Worm (Caenorhabditis elegans) whole organism, L1 larva: ENCODE measurements around the gene emre-1.

Source experiments
- F16B12.6 ChIP-seq: fragments of 150-350 bp; optimal IDR thresholded peaks from 2 replicates; lab custom pipeline; 2014; ENCODE audit warnings: missing biosample characterization, missing genetic modification characterization
- Y116A8C.19 ChIP-seq: sonication (generic microtip); optimal IDR thresholded peaks from 2 replicates; lab custom pipeline; 2016; ENCODE audit warnings: missing compliant biosample characterization, missing genetic modification characterization, borderline replicate concordance
- aly-2 ChIP-seq: fragments of 150-350 bp; optimal IDR thresholded peaks from 2 replicates; lab custom pipeline; 2014; ENCODE audit warnings: missing biosample characterization, missing genetic modification characterization
- blmp-1 ChIP-seq: fragments of 150-350 bp; optimal IDR thresholded peaks from 2 replicates; lab custom pipeline; 2014; ENCODE audit warnings: missing biosample characterization, missing genetic modification characterization
- ceh-8 ChIP-seq: fragments of 200-800 bp; sonication (Bioruptor generic); optimal IDR thresholded peaks from 2 replicates; lab custom pipeline; 2018; ENCODE audit warnings: mild to moderate bottlenecking, missing genetic modification characterization, moderate library complexity, missing compliant biosample characterization
- ceh-90 ChIP-seq: sonication (generic microtip); optimal IDR thresholded peaks from 2 replicates; lab custom pipeline; 2016; ENCODE audit warnings: missing genetic modification characterization, missing compliant biosample characterization
- ces-1 ChIP-seq: fragments of 150-350 bp; optimal IDR thresholded peaks from 2 replicates; lab custom pipeline; 2014; ENCODE audit warnings: missing biosample characterization, missing genetic modification reagents, missing genetic modification characterization
- dpl-1 ChIP-seq, 3 experiments: fragments of 150-350 bp in 2 of 3; sonication (generic microtip) in 1 of 3; optimal IDR thresholded peaks; 2 replicates each; lab custom pipeline; 2014 to 2017; ENCODE audit warnings: missing biosample characterization in 3 of 3, missing genetic modification characterization in 3 of 3, missing genetic modification reagents in 3 of 3
- efl-3 ChIP-seq: fragments of 200-800 bp; sonication (Bioruptor generic); optimal IDR thresholded peaks from 2 replicates; lab custom pipeline; 2018; ENCODE audit warnings: mild to moderate bottlenecking, missing genetic modification characterization, missing compliant biosample characterization
- egl-13 ChIP-seq: sonication (generic microtip); optimal IDR thresholded peaks from 2 replicates; lab custom pipeline; 2016; ENCODE audit warnings: missing genotype, missing genetic modification reagents, missing genetic modification characterization, missing compliant biosample characterization
- egl-27 ChIP-seq, 2 experiments: fragments of 150-350 bp in 1 of 2; sonication (generic microtip); optimal IDR thresholded peaks; 3 replicates each; lab custom pipeline; 2017 to 2018; ENCODE audit warnings: missing biosample characterization in 2 of 2, missing genetic modification characterization in 2 of 2, missing genetic modification reagents in 2 of 2
- elt-2 ChIP-seq: sonication (generic microtip); optimal IDR thresholded peaks from 2 replicates; lab custom pipeline; 2016; ENCODE audit warnings: missing genetic modification characterization, mild to moderate bottlenecking, inconsistent platforms, missing compliant biosample characterization, missing genetic modification reagents
- elt-3 ChIP-seq, 6 experiments: fragments of 150-350 bp in 1 of 6; sonication (generic microtip); optimal IDR thresholded peaks; 2 replicates each; lab custom pipeline; 2017 to 2018; ENCODE audit warnings: missing biosample characterization in 6 of 6, missing genetic modification characterization in 6 of 6, inconsistent platforms in 1 of 6
- ets-5 ChIP-seq: fragments of 200-800 bp; sonication (Bioruptor generic); IDR thresholded peaks from 2 replicates; pipeline ENCODE4 v1.3.6; 2022; ENCODE audit warnings: missing genetic modification characterization, missing compliant biosample characterization
- fkh-10 ChIP-seq: sonication (generic microtip); optimal IDR thresholded peaks from 2 replicates; lab custom pipeline; 2017; ENCODE audit warnings: missing biosample characterization, missing genetic modification reagents, missing genetic modification characterization
- fos-1 ChIP-seq: fragments of 150-350 bp; optimal IDR thresholded peaks from 2 replicates; lab custom pipeline; 2014; ENCODE audit warnings: missing biosample characterization, missing genetic modification characterization
- grh-1 ChIP-seq: fragments of 200-800 bp; sonication (Bioruptor generic); IDR thresholded peaks from 2 replicates; pipeline ENCODE4 v1.3.6; 2022; ENCODE audit warnings: missing genetic modification reagents, missing genetic modification characterization, missing compliant biosample characterization
- irx-1 ChIP-seq: sonication (generic microtip); optimal IDR thresholded peaks from 2 replicates; lab custom pipeline; 2016; ENCODE audit warnings: missing genetic modification characterization, missing compliant biosample characterization
- lin-13 ChIP-seq: fragments of 150-350 bp; optimal IDR thresholded peaks from 2 replicates; lab custom pipeline; 2014; ENCODE audit warnings: missing biosample characterization, missing genetic modification reagents, missing genetic modification characterization
- lin-14 ChIP-seq: fragments of 200-800 bp; sonication (Bioruptor generic); optimal IDR thresholded peaks from 2 replicates; lab custom pipeline; 2018; ENCODE audit warnings: mild to moderate bottlenecking, missing genetic modification characterization, moderate library complexity, missing compliant biosample characterization
- lin-35 ChIP-seq, 2 experiments: fragments of 150-350 bp; optimal IDR thresholded peaks; 2 replicates each; lab custom pipeline; 2014; ENCODE audit warnings: missing biosample characterization in 2 of 2, missing genetic modification characterization in 2 of 2, missing genetic modification reagents in 2 of 2
- mef-2 ChIP-seq: fragments of 150-350 bp; optimal IDR thresholded peaks from 2 replicates; lab custom pipeline; 2014; ENCODE audit warnings: missing biosample characterization, missing genetic modification characterization
- mep-1 ChIP-seq: fragments of 150-350 bp; optimal IDR thresholded peaks from 2 replicates; lab custom pipeline; 2014; ENCODE audit warnings: missing biosample characterization, missing genetic modification characterization
- nhr-12 ChIP-seq: sonication (generic microtip); optimal IDR thresholded peaks from 2 replicates; lab custom pipeline; 2017; ENCODE audit warnings: missing biosample characterization, missing genetic modification characterization
- nhr-19 ChIP-seq: fragments of 200-800 bp; sonication (Bioruptor generic); conservative IDR thresholded peaks from 2 replicates; pipeline ENCODE4 v1.3.6; 2022; ENCODE audit warnings: missing genetic modification characterization, missing compliant biosample characterization
- nhr-20 ChIP-seq: sonication (generic microtip); optimal IDR thresholded peaks from 2 replicates; lab custom pipeline; 2016; ENCODE audit warnings: mild to moderate bottlenecking, missing genetic modification characterization, missing compliant biosample characterization
- nhr-237 ChIP-seq: fragments of 150-350 bp; optimal IDR thresholded peaks from 2 replicates; lab custom pipeline; 2014; ENCODE audit warnings: missing biosample characterization, missing genetic modification characterization
- nhr-47 ChIP-seq: sonication (generic microtip); optimal IDR thresholded peaks from 2 replicates; lab custom pipeline; 2016; ENCODE audit warnings: mild to moderate bottlenecking, missing genetic modification characterization, moderate library complexity, missing compliant biosample characterization
- nhr-71 ChIP-seq: sonication (generic microtip); optimal IDR thresholded peaks from 2 replicates; lab custom pipeline; 2016; ENCODE audit warnings: mild to moderate bottlenecking, missing genetic modification characterization, moderate library complexity, missing compliant biosample characterization
- nhr-77 ChIP-seq: fragments of 150-350 bp; optimal IDR thresholded peaks from 2 replicates; lab custom pipeline; 2014; ENCODE audit warnings: missing biosample characterization, missing genetic modification characterization
- nhr-84 ChIP-seq: sonication (generic microtip); optimal IDR thresholded peaks from 2 replicates; lab custom pipeline; 2017; ENCODE audit warnings: missing biosample characterization, missing genetic modification characterization
- nhr-85 ChIP-seq: sonication (generic microtip); peaks from one replicate; lab custom pipeline; 2016; ENCODE audit warnings: missing genetic modification characterization, inconsistent platforms, missing compliant biosample characterization
- nhr-90 ChIP-seq: sonication (generic microtip); optimal IDR thresholded peaks from 2 replicates; lab custom pipeline; 2016; ENCODE audit warnings: mild to moderate bottlenecking, missing genetic modification characterization, missing compliant biosample characterization; ENCODE audit not compliant: poor library complexity
- pqm-1 ChIP-seq: sonication (generic microtip); optimal IDR thresholded peaks from 3 replicates; lab custom pipeline; 2017; ENCODE audit warnings: missing biosample characterization, missing genetic modification characterization
- skn-1 ChIP-seq: fragments of 150-350 bp; optimal IDR thresholded peaks from 2 replicates; lab custom pipeline; 2014; ENCODE audit warnings: missing biosample characterization, missing genetic modification characterization
- snpc-4 ChIP-seq: fragments of 150-350 bp; optimal IDR thresholded peaks from 2 replicates; lab custom pipeline; 2014; ENCODE audit warnings: missing biosample characterization, missing genetic modification characterization
- sptf-1 ChIP-seq: fragments of 150-350 bp; optimal IDR thresholded peaks from 2 replicates; lab custom pipeline; 2014; ENCODE audit warnings: missing biosample characterization, missing genetic modification characterization
- swsn-7 ChIP-seq: sonication (generic microtip); optimal IDR thresholded peaks from 2 replicates; lab custom pipeline; 2016; ENCODE audit warnings: missing genetic modification characterization, missing compliant biosample characterization
- tlp-1 ChIP-seq: fragments of 150-350 bp; optimal IDR thresholded peaks from 2 replicates; lab custom pipeline; 2014; ENCODE audit warnings: missing biosample characterization, missing genetic modification characterization
- unc-30 ChIP-seq: sonication (generic microtip); optimal IDR thresholded peaks from 2 replicates; lab custom pipeline; 2017; ENCODE audit warnings: missing biosample characterization, missing genetic modification characterization
- unc-62 ChIP-seq: fragments of 150-350 bp; optimal IDR thresholded peaks from 2 replicates; lab custom pipeline; 2014; ENCODE audit warnings: missing biosample characterization, missing genetic modification reagents, missing genetic modification characterization
- unc-86 ChIP-seq: sonication (generic microtip); optimal IDR thresholded peaks from 2 replicates; lab custom pipeline; 2016; ENCODE audit warnings: missing genetic modification characterization, missing compliant biosample characterization
- xbp-1 ChIP-seq: sonication (generic microtip); optimal IDR thresholded peaks from 2 replicates; lab custom pipeline; 2016; ENCODE audit warnings: missing genetic modification characterization, missing compliant biosample characterization
- ztf-11 ChIP-seq, 2 experiments: sonication (generic microtip); optimal IDR thresholded peaks; 2 replicates each; lab custom pipeline; 2016 to 2017; ENCODE audit warnings: missing genetic modification characterization in 2 of 2, missing biosample characterization in 1 of 2, missing compliant biosample characterization in 1 of 2
- ztf-4 ChIP-seq: fragments of 150-350 bp; optimal IDR thresholded peaks from 2 replicates; lab custom pipeline; 2014; ENCODE audit warnings: missing biosample characterization, missing genetic modification characterization

emre-1 gene

ce11 chrX:14979388-14979787 is at the start of gene emre-1:
Gene emre-1, plus strand, starts transcription at chrX:14979688.
- TF ChIP-seq lin-13 (GFP tag; lab: Kevin White, UChicago) (no peak), blmp-1 (tag; lab: Kevin White, UChicago) (no peak), unc-30 (tag; lab: Kevin White, UChicago) (no peak), xbp-1 (tag; lab: Kevin White, UChicago) (no peak), nhr-12 (tag; lab: Kevin White, UChicago) (no peak), nhr-77 (tag; lab: Kevin White, UChicago) (no peak), elt-2 (no peak), unc-62 (GFP tag; lab: Kevin White, UChicago) (no peak), aly-2 (tag; lab: Kevin White, UChicago) (no peak), unc-86 (no peak), dpl-1 (GFP tag; optimal IDR thresholded peaks at IDR 0.05; lab: Kevin White, UChicago) (no peak), nhr-237 (tag; lab: Kevin White, UChicago) (no peak), fos-1 (tag; lab: Kevin White, UChicago) (no peak), lin-14 (GFP tag; lab: Kevin White, UChicago) (no peak), irx-1 (no peak), nhr-19 (GFP tag; lab: Robert Waterston, UW) (no peak)

- TF ChIP-seq sptf-1 (tag; lab: Kevin White, UChicago) (no peak), skn-1 (tag; lab: Kevin White, UChicago) (no peak), aly-2 (tag; lab: Kevin White, UChicago) (no peak), ets-5 (GFP tag; lab: Robert Waterston, UW) (no peak), nhr-90 (tag; lab: Kevin White, UChicago) (no peak), mep-1 (tag; lab: Kevin White, UChicago) (no peak), pqm-1 (no peak), fkh-10 (GFP tag; lab: Kevin White, UChicago) (no peak), ztf-11 (tag; optimal IDR thresholded peaks at IDR 0.05; lab: Kevin White, UChicago) (no peak)
Observed at ce11 chrX:14931443-14931842, 48.0 kb upstream of the emre-1 start.

- TF ChIP-seq nhr-85 (tag; lab: Kevin White, UChicago) (peak; percentile 39), dpl-1 (GFP tag; optimal IDR thresholded peaks at IDR 0.05; lab: Kevin White, UChicago) (no peak), elt-3 (tag; optimal IDR thresholded peaks at IDR 0.05; lab: Kevin White, UChicago) (no peak), ces-1 (GFP tag; lab: Kevin White, UChicago) (no peak), ceh-8 (GFP tag; lab: Kevin White, UChicago) (no peak), unc-86 (no peak), nhr-71 (peak; percentile 9), xbp-1 (tag; lab: Kevin White, UChicago) (no peak), ztf-11 (tag; optimal IDR thresholded peaks at IDR 0.05; lab: Kevin White, UChicago) (no peak), nhr-84 (tag; lab: Kevin White, UChicago) (no peak), nhr-47 (tag; lab: Kevin White, UChicago) (no peak), skn-1 (tag; lab: Kevin White, UChicago) (no peak), efl-3 (GFP tag; lab: Kevin White, UChicago) (no peak), swsn-7 (tag; lab: Kevin White, UChicago) (no peak), snpc-4 (peak; percentile 87), tlp-1 (tag; lab: Kevin White, UChicago) (no peak)
Observed at ce11 chrX:14938188-14938587, 41.3 kb upstream of the emre-1 start.

DNA sequence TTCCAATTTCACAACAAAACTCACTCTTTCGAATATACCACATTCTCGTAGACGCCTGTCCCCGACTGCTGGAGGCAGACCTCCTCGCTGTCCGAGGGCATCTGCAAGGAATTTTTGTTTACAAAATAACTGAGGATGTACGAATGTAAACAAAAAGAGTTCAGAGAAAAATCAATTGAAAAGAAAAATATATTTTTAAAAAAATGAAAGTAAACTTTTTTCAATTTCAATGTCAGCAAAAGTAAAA is 33.3 kb upstream of the emre-1 start, which contains the start of gene mrp-5:
Gene mrp-5 (minus strand): TSS at position 101 of the 247 bp plus-strand sequence.
- TF ChIP-seq mef-2 (tag; lab: Kevin White, UChicago), result no peak
- TF ChIP-seq nhr-47 (tag; lab: Kevin White, UChicago), result no peak
- no peak for TF ChIP-seq lin-14 (GFP tag; lab: Kevin White, UChicago)
- TF ChIP-seq egl-13 (tag; lab: Kevin White, UChicago), result no peak
- no peak for TF ChIP-seq grh-1
- TF ChIP-seq unc-30 (tag; lab: Kevin White, UChicago), result no peak
- TF ChIP-seq ztf-11 (tag; optimal IDR thresholded peaks at IDR 0.05; lab: Kevin White, UChicago), result no peak
- TF ChIP-seq elt-2, result no peak
- no peak for TF ChIP-seq ztf-4 (tag; lab: Kevin White, UChicago)
- no peak for TF ChIP-seq Y116A8C.19 (tag; lab: Kevin White, UChicago)
- TF ChIP-seq F16B12.6, result no peak
- no peak for TF ChIP-seq skn-1 (tag; lab: Kevin White, UChicago)
- TF ChIP-seq lin-35 (GFP tag; optimal IDR thresholded peaks at IDR 0.05; lab: Kevin White, UChicago), result no peak
- TF ChIP-seq nhr-20 (tag; lab: Kevin White, UChicago), result no peak
- no peak for TF ChIP-seq egl-27 (tag; optimal IDR thresholded peaks at IDR 0.05; lab: Kevin White, UChicago)
- no peak for TF ChIP-seq swsn-7 (tag; lab: Kevin White, UChicago)
- no peak for TF ChIP-seq ceh-90 (tag; lab: Kevin White, UChicago)
- TF ChIP-seq lin-13 (GFP tag; lab: Kevin White, UChicago), result no peak
- no peak for TF ChIP-seq nhr-19 (GFP tag; lab: Robert Waterston, UW)
